Fruit fly (Drosophila melanogaster) whole organism, embryonic: ENCODE data around the gene snky.
A peak's percentile ranks its signal among the peaks of the same experiment; 100 is the strongest.

Experiments used
- Atf3 ChIP-seq: fragments of 200-800 bp; sonication (Bioruptor generic); optimal IDR thresholded peaks from 3 replicates; lab custom pipeline; 2016; ENCODE audit warnings: missing biosample characterization, missing genetic modification characterization
- CG10321 ChIP-seq: fragments of 200-800 bp; sonication (Bioruptor generic); IDR thresholded peaks from 2 replicates; pipeline ENCODE4 v1.3.6; 2022; ENCODE audit warnings: missing biosample characterization, missing genetic modification characterization
- CG11093 ChIP-seq: fragments of 200-800 bp; sonication (Bioruptor generic); IDR thresholded peaks from 3 replicates; pipeline ENCODE4 v1.3.6; 2022; ENCODE audit warnings: missing biosample characterization, missing genetic modification characterization
- CG11695 ChIP-seq: fragments of 200-800 bp; sonication (Bioruptor generic); IDR thresholded peaks from 3 replicates; pipeline ENCODE4 v1.3.6; 2022; ENCODE audit warnings: missing biosample characterization, missing genetic modification characterization
- CG12104 ChIP-seq: fragments of 200-800 bp; sonication (Bioruptor generic); optimal IDR thresholded peaks from 3 replicates; lab custom pipeline; 2016; ENCODE audit warnings: missing biosample characterization, missing genetic modification characterization
- CG14710 ChIP-seq: fragments of 200-800 bp; sonication (Bioruptor generic); optimal IDR thresholded peaks from 3 replicates; lab custom pipeline; 2019; ENCODE audit warnings: missing biosample characterization, mild to moderate bottlenecking, missing genetic modification characterization, moderate library complexity
- CG15073 ChIP-seq: fragments of 200-800 bp; sonication (Bioruptor generic); optimal IDR thresholded peaks from 2 replicates; lab custom pipeline; 2016; ENCODE audit warnings: missing biosample characterization, missing genetic modification characterization
- CG1647 ChIP-seq: fragments of 200-800 bp; sonication (Bioruptor generic); optimal IDR thresholded peaks from 3 replicates; lab custom pipeline; 2016; ENCODE audit warnings: missing biosample characterization, missing genetic modification characterization
- CG17186 ChIP-seq: fragments of 200-800 bp; sonication (Bioruptor generic); optimal IDR thresholded peaks from 3 replicates; lab custom pipeline; 2017; ENCODE audit warnings: missing biosample characterization, missing genetic modification reagents, missing genetic modification characterization
- CG30403 ChIP-seq: fragments of 200-800 bp; sonication (Bioruptor generic); optimal IDR thresholded peaks from 3 replicates; lab custom pipeline; 2016; ENCODE audit warnings: missing biosample characterization, missing genetic modification characterization
- CG34376 ChIP-seq: fragments of 200-800 bp; sonication (Bioruptor generic); optimal IDR thresholded peaks from 2 replicates; lab custom pipeline; 2018; ENCODE audit warnings: missing biosample characterization, mild to moderate bottlenecking, missing genetic modification characterization
- CG34422 ChIP-seq: fragments of 200-800 bp; sonication (Bioruptor generic); IDR thresholded peaks from 3 replicates; pipeline ENCODE4 v1.3.6; 2022; ENCODE audit warnings: missing biosample characterization, missing genetic modification characterization
- CG4730 ChIP-seq: fragments of 200-800 bp; sonication (Bioruptor generic); IDR thresholded peaks from 2 replicates; pipeline ENCODE4 v1.3.6; 2022; ENCODE audit warnings: missing biosample characterization, missing genetic modification characterization
- CG5245 ChIP-seq: fragments of 200-800 bp; sonication (Bioruptor generic); optimal IDR thresholded peaks from 3 replicates; lab custom pipeline; 2016; ENCODE audit warnings: missing biosample characterization, missing genetic modification characterization
- CG6683 ChIP-seq: fragments of 200-800 bp; sonication (Bioruptor generic); optimal IDR thresholded peaks from 2 replicates; lab custom pipeline; 2017; ENCODE audit warnings: missing biosample characterization, mild to moderate bottlenecking, missing genetic modification characterization, missing genetic modification reagents
- CG7556 ChIP-seq: fragments of 200-800 bp; sonication (Bioruptor generic); optimal IDR thresholded peaks from 2 replicates; lab custom pipeline; 2017; ENCODE audit warnings: missing biosample characterization, mild to moderate bottlenecking, missing genetic modification characterization
- CG8924 ChIP-seq: fragments of 200-800 bp; optimal IDR thresholded peaks from 3 replicates; lab custom pipeline; 2019; ENCODE audit warnings: missing biosample characterization, mild to moderate bottlenecking, missing genetic modification characterization, moderate library complexity
- CG9437 ChIP-seq: fragments of 200-800 bp; sonication (Bioruptor generic); optimal IDR thresholded peaks from 2 replicates; lab custom pipeline; 2018; ENCODE audit warnings: missing biosample characterization, mild to moderate bottlenecking, missing genetic modification characterization
- Doc2 ChIP-seq: fragments of 200-800 bp; sonication (Bioruptor generic); IDR thresholded peaks from 2 replicates; pipeline ENCODE4 v1.3.6; 2022; ENCODE audit warnings: missing biosample characterization, missing genetic modification characterization
- E2f2 ChIP-seq: fragments of 200-800 bp; sonication (Bioruptor generic); IDR thresholded peaks from 2 replicates; pipeline ENCODE4 v1.3.6; 2022; ENCODE audit warnings: missing biosample characterization, missing genetic modification characterization
- Gug ChIP-seq: fragments of 200-800 bp; sonication (Bioruptor generic); IDR thresholded peaks from 4 replicates; pipeline ENCODE4 v1.3.6; 2022; ENCODE audit warnings: missing biosample characterization, missing genetic modification characterization
- HLHmδ ChIP-seq: fragments of 200-800 bp; sonication (Bioruptor generic); optimal IDR thresholded peaks from 2 replicates; lab custom pipeline; 2018; ENCODE audit warnings: missing biosample characterization, mild to moderate bottlenecking, missing genetic modification characterization, moderate library complexity
- Hsf ChIP-seq: fragments of 200-800 bp; sonication (Bioruptor generic); optimal IDR thresholded peaks from 3 replicates; lab custom pipeline; 2016; ENCODE audit warnings: missing biosample characterization, missing genetic modification characterization
- Oaz ChIP-seq: fragments of 200-800 bp; sonication (Bioruptor generic); IDR thresholded peaks from 2 replicates; pipeline ENCODE4 v1.3.6; 2022; ENCODE audit warnings: missing biosample characterization, missing genetic modification characterization
- Oli ChIP-seq: fragments of 200-800 bp; sonication (Bioruptor generic); optimal IDR thresholded peaks from 2 replicates; lab custom pipeline; 2018; ENCODE audit warnings: missing biosample characterization, mild to moderate bottlenecking, missing genetic modification characterization, moderate library complexity
- Side ChIP-seq: fragments of 200-800 bp; sonication (Bioruptor generic); optimal IDR thresholded peaks from 2 replicates; lab custom pipeline; 2016; ENCODE audit warnings: missing biosample characterization, missing genetic modification characterization
- TFAM ChIP-seq: fragments of 200-800 bp; sonication (Bioruptor generic); optimal IDR thresholded peaks from 2 replicates; lab custom pipeline; 2017; ENCODE audit warnings: missing biosample characterization, missing genetic modification characterization, inconsistent platforms
- Xbp1 ChIP-seq: fragments of 200-800 bp; sonication (Bioruptor generic); optimal IDR thresholded peaks from 3 replicates; lab custom pipeline; 2016; ENCODE audit warnings: missing biosample characterization, mild to moderate bottlenecking, missing genetic modification characterization
- caup ChIP-seq: fragments of 200-800 bp; sonication (Bioruptor generic); optimal IDR thresholded peaks from 3 replicates; lab custom pipeline; 2017; ENCODE audit warnings: missing biosample characterization, mild to moderate bottlenecking, missing genetic modification characterization, moderate library complexity; ENCODE audit not compliant: severe bottlenecking
- ci ChIP-seq: fragments of 200-800 bp; sonication (Bioruptor generic); IDR thresholded peaks from 3 replicates; pipeline ENCODE4 v1.3.6; 2022; ENCODE audit warnings: missing biosample characterization, missing genetic modification characterization
- crc ChIP-seq: fragments of 200-800 bp; sonication (Bioruptor generic); optimal IDR thresholded peaks from 2 replicates; lab custom pipeline; 2016; ENCODE audit warnings: missing biosample characterization, missing genetic modification characterization
- crp ChIP-seq, 2 experiments: fragments of 200-800 bp; sonication (Bioruptor generic); optimal IDR thresholded peaks; 2 replicates in 1 of 2; 3 replicates in 1 of 2; lab custom pipeline; 2017; ENCODE audit warnings: missing biosample characterization in 2 of 2, missing genetic modification characterization in 2 of 2, mild to moderate bottlenecking in 1 of 2, moderate library complexity in 1 of 2
- danr ChIP-seq: fragments of 200-800 bp; sonication (Bioruptor generic); IDR thresholded peaks from 2 replicates; pipeline ENCODE4 v1.3.6; 2022; ENCODE audit warnings: missing biosample characterization, missing genetic modification characterization
- dmrt11E ChIP-seq: fragments of 200-800 bp; sonication (Bioruptor generic); optimal IDR thresholded peaks from 3 replicates; lab custom pipeline; 2018; ENCODE audit warnings: missing biosample characterization, mild to moderate bottlenecking, missing genetic modification characterization, moderate library complexity
- ewg ChIP-seq: fragments of 200-800 bp; sonication (Bioruptor generic); optimal IDR thresholded peaks from 3 replicates; lab custom pipeline; 2017; ENCODE audit warnings: mild to moderate bottlenecking, missing biosample characterization, missing genetic modification reagents, missing genetic modification characterization
- fd96Cb ChIP-seq: fragments of 200-800 bp; sonication (Bioruptor generic); optimal IDR thresholded peaks from 2 replicates; lab custom pipeline; 2018; ENCODE audit warnings: missing biosample characterization, mild to moderate bottlenecking, missing genetic modification characterization, moderate library complexity
- gem ChIP-seq: fragments of 200-800 bp; sonication (Bioruptor generic); optimal IDR thresholded peaks from 2 replicates; lab custom pipeline; 2019; ENCODE audit warnings: missing biosample characterization, mild to moderate bottlenecking, missing genetic modification characterization, moderate library complexity
- grau ChIP-seq: fragments of 200-800 bp; optimal IDR thresholded peaks from 3 replicates; lab custom pipeline; 2019; ENCODE audit warnings: missing biosample characterization, mild to moderate bottlenecking, missing genetic modification characterization, moderate library complexity
- grn ChIP-seq: fragments of 200-800 bp; sonication (Bioruptor generic); optimal IDR thresholded peaks from 3 replicates; lab custom pipeline; 2017; ENCODE audit warnings: missing biosample characterization, missing genetic modification characterization
- h ChIP-seq: fragments of >200 bp; optimal IDR thresholded peaks from 2 replicates; lab custom pipeline; 2017
- hkb ChIP-seq, 2 experiments: fragments of 200-800 bp in 1 of 2; fragments of >200 bp in 1 of 2; sonication (Bioruptor generic) in 1 of 2; IDR thresholded peaks in 1 of 2; optimal IDR thresholded peaks in 1 of 2; 2 replicates each; pipeline versions ENCODE4 v1.3.6 to Lab custom; 2017 to 2022; ENCODE audit warnings: missing biosample characterization in 1 of 2, missing genetic modification characterization in 1 of 2
- ind ChIP-seq: fragments of 200-800 bp; sonication (Bioruptor generic); optimal IDR thresholded peaks from 3 replicates; lab custom pipeline; 2016; ENCODE audit warnings: missing biosample characterization, missing genetic modification characterization
- nerfin-1 ChIP-seq: fragments of 200-800 bp; sonication (Bioruptor generic); optimal IDR thresholded peaks from 3 replicates; lab custom pipeline; 2019; ENCODE audit warnings: missing biosample characterization, mild to moderate bottlenecking, missing genetic modification characterization, moderate library complexity
- nmo ChIP-seq: fragments of 200-800 bp; sonication (Bioruptor generic); optimal IDR thresholded peaks from 2 replicates; lab custom pipeline; 2018; ENCODE audit warnings: missing biosample characterization, mild to moderate bottlenecking, missing genetic modification characterization, moderate library complexity
- peb ChIP-seq: fragments of 200-800 bp; sonication (Bioruptor generic); IDR thresholded peaks from 2 replicates; pipeline ENCODE4 v1.3.6; 2022; ENCODE audit warnings: missing biosample characterization, missing genetic modification characterization
- pfk ChIP-seq: fragments of 200-800 bp; sonication (Bioruptor generic); optimal IDR thresholded peaks from 2 replicates; lab custom pipeline; 2018; ENCODE audit warnings: missing biosample characterization, mild to moderate bottlenecking, missing genetic modification characterization, moderate library complexity
- pzg ChIP-seq: fragments of 200-800 bp; sonication (Bioruptor generic); optimal IDR thresholded peaks from 3 replicates; lab custom pipeline; 2018; ENCODE audit warnings: missing biosample characterization, mild to moderate bottlenecking, missing genetic modification characterization, moderate library complexity
- ranshi ChIP-seq: fragments of 200-800 bp; sonication (Bioruptor generic); IDR thresholded peaks from 2 replicates; pipeline ENCODE4 v1.3.6; 2022; ENCODE audit warnings: missing biosample characterization, missing genetic modification characterization
- ro ChIP-seq: fragments of 200-800 bp; sonication (Bioruptor generic); IDR thresholded peaks from 2 replicates; pipeline ENCODE4 v1.3.6; 2022; ENCODE audit warnings: missing biosample characterization, missing genetic modification characterization
- sens ChIP-seq: fragments of 200-800 bp; sonication (Bioruptor generic); peaks from one replicate; lab custom pipeline; 2016; ENCODE audit warnings: missing biosample characterization, missing genetic modification characterization
- shn ChIP-seq: fragments of 200-800 bp; sonication (Bioruptor generic); optimal IDR thresholded peaks from 3 replicates; lab custom pipeline; 2016; ENCODE audit warnings: missing biosample characterization, missing genetic modification characterization

Gene snky

dm6 chr3L:13189280-13189679, 15.0 kb downstream of the snky start (continued):
- TF ChIP-seq gem (peak; percentile 70), HLHmδ (no peak), CG1647 (GFP tag; lab: Kevin White, UChicago) (peak; percentile 9), hkb (optimal IDR thresholded peaks at IDR 0.05; lab: Kevin White, UChicago) (no peak), hkb (GFP tag; IDR thresholded peaks at IDR 0.05; lab: Robert Waterston, UW) (no peak; the same call in 1 of the 2 replicates), CG9437 (GFP tag; lab: Kevin White, UChicago) (peak; percentile 13), CG11093 (GFP tag; lab: Robert Waterston, UW) (peak; percentile 53; the same call in 1 of the 3 replicates), CG34376 (GFP tag; lab: Kevin White, UChicago) (no peak), ranshi (GFP tag; lab: Robert Waterston, UW) (peak; percentile 36; the same call in 1 of the 2 replicates), CG14710 (peak; percentile 76), CG10321 (no peak), ind (GFP tag; lab: Kevin White, UChicago) (peak; percentile 44), peb (GFP tag; lab: Robert Waterston, UW) (peak; percentile 55; the same call in 1 of the 2 replicates), ro (GFP tag; lab: Robert Waterston, UW) (peak; percentile 48; the same call in 1 of the 2 replicates), Hsf (GFP tag; lab: Kevin White, UChicago) (peak; percentile 9), CG11695 (GFP tag; lab: Robert Waterston, UW) (peak; percentile 63; the same call in 2 of the 3 replicates), grn (GFP tag; lab: Kevin White, UChicago) (peak; percentile 87), sens (GFP tag; lab: Kevin White, UChicago) (peak; percentile 95), crp (GFP tag; optimal IDR thresholded peaks at IDR 0.05; lab: Kevin White, UChicago) (no peak), CG6683 (GFP tag; lab: Kevin White, UChicago) (peak; percentile 14), danr (GFP tag; lab: Robert Waterston, UW) (peak; percentile 45; the same call in 1 of the 2 replicates), CG15073 (GFP tag; lab: Kevin White, UChicago) (no peak), dmrt11E (tag; lab: Kevin White, UChicago) (peak; percentile 71), nerfin-1 (tag; lab: Kevin White, UChicago) (peak; percentile 62), pfk (GFP tag; lab: Kevin White, UChicago) (no peak), Oaz (GFP tag; lab: Robert Waterston, UW) (no peak), Xbp1 (GFP tag; lab: Kevin White, UChicago) (peak; percentile 34), ewg (GFP tag; lab: Kevin White, UChicago) (peak; percentile 22), Oli (tag; lab: Kevin White, UChicago) (peak; percentile 31), h (lab: Kevin White, UChicago) (no peak), caup (no peak), CG7556 (GFP tag; lab: Kevin White, UChicago) (peak; percentile 59), CG34422 (GFP tag; lab: Robert Waterston, UW) (peak; percentile 63; the same call in 1 of the 3 replicates), Atf3 (GFP tag; lab: Kevin White, UChicago) (no peak), CG12104 (GFP tag; lab: Kevin White, UChicago) (peak; percentile 43), CG8924 (tag; lab: Kevin White, UChicago) (peak; percentile 61), Doc2 (GFP tag; lab: Robert Waterston, UW) (no peak), grau (tag; lab: Kevin White, UChicago) (peak; percentile 43), Side (GFP tag; lab: Kevin White, UChicago) (peak; percentile 48), fd96Cb (tag; lab: Kevin White, UChicago) (peak; percentile 77), E2f2 (GFP tag; lab: Robert Waterston, UW) (no peak), shn (GFP tag; lab: Kevin White, UChicago) (no peak), Gug (GFP tag; lab: Robert Waterston, UW) (peak; percentile 12; the same call in 1 of the 4 replicates), nmo (GFP tag; lab: Kevin White, UChicago) (peak; percentile 80), CG17186 (GFP tag; lab: Kevin White, UChicago) (peak; percentile 30), CG30403 (peak; percentile 52), pzg (GFP tag; lab: Kevin White, UChicago) (no peak), TFAM (GFP tag; lab: Kevin White, UChicago) (peak; percentile 30), ci (GFP tag; lab: Robert Waterston, UW) (peak; percentile 57; the same call in 2 of the 3 replicates), crc (no peak), CG4730 (GFP tag; lab: Robert Waterston, UW) (peak; percentile 46; the same call in 1 of the 2 replicates), CG5245 (GFP tag; lab: Kevin White, UChicago) (peak; percentile 34)
